Fruit fly (Drosophila melanogaster) whole organism, wandering third instar larva: ENCODE measurements around the gene TwdlC.

ENCODE experiments used
- Abd-B ChIP-seq: fragments of >200 bp; optimal IDR thresholded peaks from 2 replicates; lab custom pipeline; 2017; ENCODE audit warnings: missing biosample characterization, missing genetic modification characterization
- CG32264 ChIP-seq: fragments of 200-800 bp; sonication (Bioruptor generic); optimal IDR thresholded peaks from 2 replicates; lab custom pipeline; 2016; ENCODE audit warnings: missing biosample characterization, missing genetic modification characterization
- CG9705 ChIP-seq: fragments of 200-800 bp; sonication (Bioruptor generic); optimal IDR thresholded peaks from 2 replicates; lab custom pipeline; 2018; ENCODE audit warnings: missing biosample characterization, mild to moderate bottlenecking, missing genetic modification characterization
- Dif ChIP-seq: fragments of 200-275, 200-300 bp; sonication (Bioruptor generic); optimal IDR thresholded peaks from 2 replicates; lab custom pipeline; 2018; ENCODE audit warnings: missing biosample characterization, missing genetic modification characterization; ENCODE audit not compliant: partially characterized antibody
- GATAd ChIP-seq: sonication (Bioruptor generic); optimal IDR thresholded peaks from 2 replicates; lab custom pipeline; 2016; ENCODE audit warnings: missing biosample characterization, missing genetic modification characterization
- HLH106 ChIP-seq: fragments of 200-800 bp; optimal IDR thresholded peaks from 3 replicates; lab custom pipeline; 2019; ENCODE audit warnings: missing biosample characterization, mild to moderate bottlenecking, missing genetic modification characterization, moderate library complexity
- Hnf4 ChIP-seq: fragments of 200-800 bp; sonication (Bioruptor generic); optimal IDR thresholded peaks from 2 replicates; lab custom pipeline; 2016; ENCODE audit warnings: missing biosample characterization, mild to moderate bottlenecking, missing genetic modification characterization
- Hr78 ChIP-seq: fragments of >200 bp; optimal IDR thresholded peaks from 2 replicates; lab custom pipeline; 2017; ENCODE audit warnings: missing biosample characterization, missing genetic modification characterization
- Jra ChIP-seq: sonication (Bioruptor generic); optimal IDR thresholded peaks from 2 replicates; lab custom pipeline; 2016; ENCODE audit warnings: missing biosample characterization, missing genetic modification characterization
- Mio ChIP-seq: sonication (Bioruptor generic); optimal IDR thresholded peaks from 2 replicates; lab custom pipeline; 2016; ENCODE audit warnings: missing biosample characterization, missing genetic modification characterization
- Myc ChIP-seq: fragments of >200 bp; optimal IDR thresholded peaks from 2 replicates; lab custom pipeline; 2017
- N ChIP-seq: fragments of >200 bp; optimal IDR thresholded peaks from 2 replicates; lab custom pipeline; 2018; ENCODE audit warnings: missing biosample characterization, missing external identifiers, missing genetic modification characterization
- OdsH ChIP-seq: fragments of 200-800 bp; sonication (Bioruptor generic); optimal IDR thresholded peaks from 2 replicates; lab custom pipeline; 2016; ENCODE audit warnings: missing biosample characterization, mild to moderate bottlenecking, missing genetic modification characterization
- Rel ChIP-seq, 2 experiments: fragments of 200-800 bp; sonication (Bioruptor generic) in 1 of 2; optimal IDR thresholded peaks; 2 replicates in 1 of 2; 3 replicates in 1 of 2; lab custom pipeline; 2016 to 2019; ENCODE audit warnings: mild to moderate bottlenecking in 2 of 2, missing biosample characterization in 2 of 2, missing genetic modification characterization in 2 of 2, moderate library complexity in 1 of 2
- Sp1 ChIP-seq: fragments of 200-800 bp; sonication (Bioruptor generic); optimal IDR thresholded peaks from 3 replicates; lab custom pipeline; 2019; ENCODE audit warnings: missing biosample characterization, mild to moderate bottlenecking, missing genetic modification characterization, moderate library complexity
- Vsx2 ChIP-seq: fragments of 200-300, 225-300 bp; sonication (Bioruptor generic); optimal IDR thresholded peaks from 2 replicates; lab custom pipeline; 2018; ENCODE audit warnings: missing biosample characterization, missing genetic modification characterization; ENCODE audit not compliant: partially characterized antibody
- br ChIP-seq: fragments of 200-800 bp; sonication (Bioruptor generic); optimal IDR thresholded peaks from 2 replicates; lab custom pipeline; 2016; ENCODE audit warnings: missing biosample characterization, missing genetic modification characterization
- brk ChIP-seq: fragments of 200-800 bp; sonication (Bioruptor generic); optimal IDR thresholded peaks from 2 replicates; lab custom pipeline; 2016; ENCODE audit warnings: missing biosample characterization, mild to moderate bottlenecking, missing genetic modification characterization
- dl ChIP-seq, 2 experiments: fragments of 175-275, 200-275 bp in 1 of 2; fragments of 200-275 bp in 1 of 2; sonication (Bioruptor generic); optimal IDR thresholded peaks; lab custom pipeline; 2018; ENCODE audit warnings: mild to moderate bottlenecking in 2 of 2, missing biosample characterization in 2 of 2, missing genetic modification characterization in 2 of 2, moderate library complexity in 2 of 2; ENCODE audit not compliant: partially characterized antibody in 2 of 2, insufficient read depth in 1 of 2
- foxo ChIP-seq, 2 experiments: fragments of 200-800 bp; sonication (Bioruptor generic); optimal IDR thresholded peaks; 2 replicates in 1 of 2; 3 replicates in 1 of 2; lab custom pipeline; 2016 to 2017; ENCODE audit warnings: missing biosample characterization in 2 of 2, missing genetic modification characterization in 2 of 2
- fru ChIP-seq: fragments of 200-800 bp; sonication (Bioruptor generic); optimal IDR thresholded peaks from 3 replicates; lab custom pipeline; 2016; ENCODE audit warnings: missing biosample characterization, mild to moderate bottlenecking, missing genetic modification characterization
- h ChIP-seq: fragments of 200-800 bp; sonication (Bioruptor generic); optimal IDR thresholded peaks from 3 replicates; lab custom pipeline; 2016; ENCODE audit warnings: missing biosample characterization, mild to moderate bottlenecking, missing genetic modification characterization
- jim ChIP-seq: fragments of 175-275, 200-325 bp; sonication (Bioruptor generic); optimal IDR thresholded peaks from 2 replicates; lab custom pipeline; 2016; ENCODE audit warnings: missing biosample characterization, mild to moderate bottlenecking, missing genetic modification characterization
- lola ChIP-seq: fragments of >200 bp; optimal IDR thresholded peaks from 2 replicates; lab custom pipeline; 2017; ENCODE audit warnings: missing biosample characterization, missing genetic modification characterization
- pan ChIP-seq: fragments of >200 bp; optimal IDR thresholded peaks from 2 replicates; lab custom pipeline; 2017
- psq ChIP-seq: fragments of 200-800 bp; sonication (Bioruptor generic); optimal IDR thresholded peaks from 3 replicates; lab custom pipeline; 2017; ENCODE audit warnings: missing biosample characterization, mild to moderate bottlenecking, missing genetic modification characterization, moderate library complexity
- rgr ChIP-seq: fragments of 200-800 bp; sonication (Bioruptor generic); optimal IDR thresholded peaks from 3 replicates; lab custom pipeline; 2016; ENCODE audit warnings: missing biosample characterization, mild to moderate bottlenecking, missing genetic modification characterization
- sage ChIP-seq: fragments of 200-800 bp; sonication (Bioruptor generic); optimal IDR thresholded peaks from 2 replicates; lab custom pipeline; 2016; ENCODE audit warnings: missing biosample characterization, mild to moderate bottlenecking, missing genetic modification characterization
- sv ChIP-seq: fragments of 200-800 bp; sonication (Bioruptor generic); optimal IDR thresholded peaks from 3 replicates; lab custom pipeline; 2016; ENCODE audit warnings: missing biosample characterization, missing genetic modification characterization
- tai ChIP-seq: sonication (Bioruptor generic); optimal IDR thresholded peaks from 2 replicates; lab custom pipeline; 2016; ENCODE audit warnings: missing biosample characterization, missing genetic modification characterization
- usp ChIP-seq: fragments of >200 bp; optimal IDR thresholded peaks from 2 replicates; lab custom pipeline; 2017; ENCODE audit warnings: missing biosample characterization, missing genetic modification characterization
- woc ChIP-seq: sonication (Bioruptor generic); optimal IDR thresholded peaks from 2 replicates; lab custom pipeline; 2016; ENCODE audit warnings: missing biosample characterization, mild to moderate bottlenecking, missing genetic modification characterization

The TwdlC gene

dm6 chr3R:26955527-26955926, 39.1 kb upstream of the TwdlC start:
- TF ChIP-seq Vsx2 (GFP tag; lab: Kevin White, UChicago) (no peak), tai (no peak), foxo (GFP tag; optimal IDR thresholded peaks at IDR 0.05; lab: Kevin White, UChicago) (no peak), br (GFP tag; lab: Kevin White, UChicago) (no peak), Jra (GFP tag; lab: Kevin White, UChicago) (no peak), Hr78 (GFP tag; lab: Kevin White, UChicago) (no peak), Sp1 (GFP tag; lab: Kevin White, UChicago) (no peak), psq (GFP tag; lab: Kevin White, UChicago) (no peak), Rel (GFP tag; optimal IDR thresholded peaks at IDR 0.05; lab: Kevin White, UChicago) (no peak), Rel (tag; optimal IDR thresholded peaks at IDR 0.05; lab: Kevin White, UChicago) (no peak), usp (GFP tag; lab: Kevin White, UChicago) (no peak)

DNA sequence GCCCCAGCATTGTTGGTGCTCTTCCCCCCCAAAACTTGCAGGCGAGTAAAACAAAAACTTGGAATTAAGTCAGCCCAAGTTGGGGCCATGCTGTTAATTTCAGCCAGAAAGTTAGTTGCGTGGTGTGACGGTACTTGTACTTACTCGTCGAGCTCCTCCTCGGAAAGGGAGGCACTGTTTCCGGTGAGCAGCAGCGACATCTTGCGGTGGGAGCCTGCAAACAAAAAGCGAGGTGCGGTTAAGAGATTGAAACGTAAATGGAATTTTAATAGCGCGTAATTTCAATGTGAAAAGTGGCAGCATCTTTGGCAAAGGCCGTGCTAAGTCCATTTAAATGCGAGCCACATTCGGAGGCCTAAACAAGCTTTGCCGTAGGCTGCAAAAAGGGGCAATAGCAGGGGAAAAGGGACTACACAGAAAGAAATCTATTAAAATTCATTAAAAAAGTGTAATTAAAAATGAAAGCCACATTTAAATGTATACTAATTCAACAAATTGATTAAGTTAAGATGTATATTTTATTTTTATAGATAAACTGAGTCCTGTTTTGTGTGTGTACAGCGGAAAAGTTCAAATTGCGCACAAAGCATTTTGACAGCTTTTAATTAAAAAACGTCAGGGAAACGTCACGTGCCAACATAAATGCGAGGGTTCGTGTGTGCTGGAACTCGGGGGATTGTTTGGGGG, 38.1 kb upstream of the TwdlC start:
- no peak for TF ChIP-seq sage (GFP tag; lab: Kevin White, UChicago)
- no peak for TF ChIP-seq Vsx2 (GFP tag; lab: Kevin White, UChicago)
- no peak for TF ChIP-seq Dif (GFP tag; lab: Kevin White, UChicago)
- TF ChIP-seq usp (GFP tag; lab: Kevin White, UChicago), result no peak
- TF ChIP-seq br (GFP tag; lab: Kevin White, UChicago), result no peak
- TF ChIP-seq OdsH (GFP tag; lab: Kevin White, UChicago), result no peak
- TF ChIP-seq h (GFP tag; lab: Kevin White, UChicago), result no peak
- TF ChIP-seq Abd-B (GFP tag; lab: Kevin White, UChicago), result no peak
- TF ChIP-seq jim (GFP tag; lab: Kevin White, UChicago), result no peak

dm6 chr3R:26957132-26957531, 37.5 kb upstream of the TwdlC start:
- TF ChIP-seq br (GFP tag; lab: Kevin White, UChicago), result no peak
- TF ChIP-seq woc (GFP tag; lab: Kevin White, UChicago), result no peak
- TF ChIP-seq rgr (GFP tag; lab: Kevin White, UChicago), result no peak
- TF ChIP-seq Myc, result peak; percentile 3
- peak; percentile 15 for TF ChIP-seq N (GFP tag; lab: Kevin White, UChicago)
- no peak for TF ChIP-seq fru (GFP tag; lab: Kevin White, UChicago)
- TF ChIP-seq Hr78 (GFP tag; lab: Kevin White, UChicago), result no peak
- no peak for TF ChIP-seq sage (GFP tag; lab: Kevin White, UChicago)
- TF ChIP-seq pan (lab: Kevin White, UChicago), result no peak

DNA sequence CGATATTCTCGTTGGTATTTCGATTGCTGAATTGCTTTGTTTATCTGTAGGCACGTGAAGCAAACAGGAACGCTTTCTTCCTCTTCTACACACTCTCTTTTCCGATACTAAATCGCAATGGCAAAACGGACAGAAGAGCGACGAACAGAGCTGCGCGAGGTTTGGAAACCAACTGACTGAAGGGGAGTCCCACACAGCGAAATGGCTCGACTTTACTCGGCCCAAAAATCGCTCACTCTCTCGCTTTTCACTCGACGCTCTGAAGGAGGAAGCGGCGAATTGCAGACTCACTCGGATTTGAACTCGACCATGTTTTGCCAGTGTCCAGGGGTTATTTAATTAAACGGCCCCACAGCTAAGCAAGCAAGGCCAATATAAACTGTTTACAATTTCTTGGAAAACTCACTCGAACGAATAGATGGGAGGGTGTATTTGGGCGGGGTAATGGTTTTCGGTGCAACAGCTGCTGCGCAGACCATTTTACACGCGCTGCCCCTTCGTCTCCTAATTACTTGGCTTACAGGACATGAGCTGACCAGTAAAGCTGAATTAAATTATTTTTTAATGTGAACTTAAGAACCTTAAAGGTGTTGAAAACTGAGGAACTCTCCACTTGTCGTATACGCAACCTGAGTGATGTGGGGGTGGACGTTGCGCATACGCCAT, 36.2 kb upstream of the TwdlC start, which contains the start of gene CG6330:
Gene CG6330, minus strand, starts transcription at position 178 of the 666 bp plus-strand sequence.
- TF ChIP-seq Rel (GFP tag; optimal IDR thresholded peaks at IDR 0.05; lab: Kevin White, UChicago) (no peak), Rel (tag; optimal IDR thresholded peaks at IDR 0.05; lab: Kevin White, UChicago) (peak; percentile 64), rgr (GFP tag; lab: Kevin White, UChicago) (no peak)

dm6 chr3R:26960496-26960895, 34.1 kb upstream of the TwdlC start:
- TF ChIP-seq dl (GFP tag; optimal IDR thresholded peaks at IDR 0.05; lab: Kevin White, UChicago; ENCODE audit: insufficient read depth in 1 of 2, partially characterized antibody in 2 of 2) (peak in 1 of 2 experiments; percentile 5), Sp1 (GFP tag; lab: Kevin White, UChicago) (no peak), Jra (GFP tag; lab: Kevin White, UChicago) (no peak)

DNA sequence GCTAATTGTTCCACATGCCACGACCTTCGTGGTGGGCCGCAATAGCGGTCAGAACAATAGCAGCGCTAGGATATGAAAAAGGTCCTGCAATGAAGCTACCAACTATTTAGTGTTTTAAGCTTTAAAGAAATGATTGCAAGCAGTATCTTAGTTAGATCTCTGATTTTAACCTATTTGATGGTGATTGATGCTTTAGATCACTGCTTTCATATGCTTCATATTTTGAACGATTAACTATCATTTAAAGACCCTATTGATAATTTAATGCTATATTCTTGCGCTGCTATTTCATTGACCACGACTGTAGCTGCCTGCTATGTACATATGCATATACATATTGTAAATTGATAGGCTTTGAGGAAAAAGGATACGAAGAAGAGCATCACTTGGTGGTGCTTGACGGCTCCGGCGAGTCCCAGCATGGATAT, 30.9 kb upstream of the TwdlC start:
- TF ChIP-seq Hnf4 (GFP tag; lab: Kevin White, UChicago) (peak; percentile 20), CG32264 (GFP tag; lab: Kevin White, UChicago) (no peak), lola (GFP tag; lab: Kevin White, UChicago) (no peak), HLH106 (tag; lab: Kevin White, UChicago) (peak; percentile 61), N (GFP tag; lab: Kevin White, UChicago) (no peak), sage (GFP tag; lab: Kevin White, UChicago) (peak; percentile 64), Hr78 (GFP tag; lab: Kevin White, UChicago) (no peak), pan (lab: Kevin White, UChicago) (no peak), tai (no peak), Myc (no peak), Jra (GFP tag; lab: Kevin White, UChicago) (no peak), Dif (GFP tag; lab: Kevin White, UChicago) (no peak), rgr (GFP tag; lab: Kevin White, UChicago) (peak; percentile 20), fru (GFP tag; lab: Kevin White, UChicago) (peak; percentile 24), h (GFP tag; lab: Kevin White, UChicago) (peak; percentile 37), Vsx2 (GFP tag; lab: Kevin White, UChicago) (no peak), Abd-B (GFP tag; lab: Kevin White, UChicago) (no peak), psq (GFP tag; lab: Kevin White, UChicago) (no peak), usp (GFP tag; lab: Kevin White, UChicago) (no peak), brk (GFP tag; lab: Kevin White, UChicago) (no peak), sv (GFP tag; lab: Kevin White, UChicago) (peak; percentile 18), br (GFP tag; lab: Kevin White, UChicago) (peak; percentile 36), Sp1 (GFP tag; lab: Kevin White, UChicago) (peak; percentile 40), GATAd (GFP tag; lab: Kevin White, UChicago) (no peak), dl (GFP tag; optimal IDR thresholded peaks at IDR 0.05; lab: Kevin White, UChicago; ENCODE audit: insufficient read depth in 1 of 2, partially characterized antibody in 2 of 2) (no peak), CG9705 (GFP tag; lab: Kevin White, UChicago) (peak; percentile 29), jim (GFP tag; lab: Kevin White, UChicago) (no peak), Mio (GFP tag; lab: Kevin White, UChicago) (no peak)
